Worm (Caenorhabditis elegans) whole organism, L4 larva: Measurements from ENCODE around the gene tut-1.
A peak's percentile ranks its signal among the peaks of the same experiment; 100 is the strongest.

Source experiments
- R02D3.7 ChIP-seq: fragments of 150-350 bp; sonication (generic microtip); optimal IDR thresholded peaks from 3 replicates; lab custom pipeline; 2014; ENCODE audit warnings: missing biosample characterization, missing genetic modification characterization
- ama-1 ChIP-seq: fragments of 150-350 bp; optimal IDR thresholded peaks from 2 replicates; lab custom pipeline; 2014; ENCODE audit warnings: inconsistent platforms, mixed read lengths
- ceh-82 ChIP-seq: sonication (generic microtip); optimal IDR thresholded peaks from 2 replicates; lab custom pipeline; 2017; ENCODE audit warnings: missing biosample characterization, missing genetic modification characterization
- cey-2 ChIP-seq: sonication (generic microtip); optimal IDR thresholded peaks from 3 replicates; lab custom pipeline; 2017; ENCODE audit warnings: missing genetic modification characterization, mild to moderate bottlenecking, missing compliant biosample characterization, antibody characterized with exemption, borderline replicate concordance; ENCODE audit not compliant: insufficient read depth
- dpl-1 ChIP-seq: fragments of 150-350 bp; optimal IDR thresholded peaks from 2 replicates; lab custom pipeline; 2014; ENCODE audit warnings: missing biosample characterization, missing genetic modification reagents, missing genetic modification characterization
- lin-13 ChIP-seq: fragments of 150-350 bp; optimal IDR thresholded peaks from 2 replicates; lab custom pipeline; 2014; ENCODE audit warnings: missing biosample characterization, missing genetic modification reagents, missing genetic modification characterization
- lin-29 ChIP-seq: fragments of 200-800 bp; sonication (Bioruptor generic); IDR thresholded peaks from 2 replicates; pipeline ENCODE4 v1.3.6; 2022; ENCODE audit warnings: missing genetic modification reagents, missing genetic modification characterization, missing compliant biosample characterization
- nhr-77 ChIP-seq: fragments of 150-350 bp; optimal IDR thresholded peaks from 2 replicates; lab custom pipeline; 2014; ENCODE audit warnings: missing biosample characterization, missing genetic modification characterization
- set-16 ChIP-seq: fragments of 200-800 bp; sonication (Bioruptor generic); IDR thresholded peaks from 2 replicates; pipeline ENCODE4 v1.3.6; 2022; ENCODE audit warnings: missing genetic modification reagents, missing genetic modification characterization, missing compliant biosample characterization
- snpc-4 ChIP-seq: fragments of 150-350 bp; optimal IDR thresholded peaks from 2 replicates; lab custom pipeline; 2014; ENCODE audit warnings: missing biosample characterization, missing genetic modification characterization
- unc-62 ChIP-seq, 3 experiments: fragments of 150-350 bp in 1 of 3; sonication (generic microtip); optimal IDR thresholded peaks in 2 of 3; peaks in 1 of 3; 1 replicate in 1 of 3; 2 replicates in 2 of 3; lab custom pipeline; 2014 to 2017; ENCODE audit warnings: missing biosample characterization in 3 of 3, missing genetic modification characterization in 3 of 3, missing genetic modification reagents in 3 of 3, missing genotype in 1 of 3
- zag-1 ChIP-seq: fragments of 150-350 bp; optimal IDR thresholded peaks from 2 replicates; lab custom pipeline; 2014; ENCODE audit warnings: missing biosample characterization, missing genetic modification characterization
- zip-11 ChIP-seq: fragments of 200-800 bp; sonication (Bioruptor generic); IDR thresholded peaks from 2 replicates; pipeline ENCODE4 v1.3.6; 2022; ENCODE audit warnings: missing genetic modification characterization, missing compliant biosample characterization

DNA sequence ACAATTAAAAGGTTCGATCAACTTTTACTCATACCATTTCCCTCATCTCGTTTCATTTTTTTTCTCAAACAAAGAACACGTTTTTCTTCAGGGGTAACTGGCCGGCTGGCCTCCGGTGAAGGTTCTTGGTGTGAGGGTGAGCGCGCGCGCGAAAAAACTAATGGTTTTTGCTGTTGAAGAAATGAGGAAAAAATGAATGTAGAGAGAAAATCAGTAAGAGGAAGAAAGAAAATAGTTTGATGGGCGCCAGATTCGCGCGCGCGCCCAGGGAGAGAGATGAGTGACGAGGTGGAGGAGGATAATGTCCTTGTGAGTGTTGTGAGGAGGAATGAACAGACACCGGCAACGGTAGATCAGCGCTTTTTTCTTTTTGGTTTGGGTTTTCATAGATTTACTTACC is 49.5 kb upstream of the tut-1 start:
- no peak for TF ChIP-seq snpc-4 (tag; lab: Kevin White, UChicago)
- no peak for TF ChIP-seq cey-2 (tag; lab: Kevin White, UChicago)
- 0 out of 2 replicates have a peak, but pooled peaks have one; percentile 13 for TF ChIP-seq set-16 (GFP tag; lab: Robert Waterston, UW)
- no peak for TF ChIP-seq nhr-77 (tag; lab: Kevin White, UChicago)
- TF ChIP-seq dpl-1 (GFP tag; lab: Kevin White, UChicago) = no peak
- no peak for TF ChIP-seq ceh-82 (tag; lab: Kevin White, UChicago)
- no peak for TF ChIP-seq lin-13 (GFP tag; lab: Kevin White, UChicago)
- no peak for TF ChIP-seq ama-1 (lab: Kevin White, UChicago)
- TF ChIP-seq zag-1 (tag; lab: Kevin White, UChicago) = no peak
- no peak for TF ChIP-seq lin-29
- TF ChIP-seq unc-62 (GFP tag; optimal IDR thresholded peaks at IDR 0.05 in 1 of 2; lab: Kevin White, UChicago) = peak in 1 of 2 experiments; percentile 78
- no peak for TF ChIP-seq unc-62 (tag; optimal IDR thresholded peaks at IDR 0.05; lab: Kevin White, UChicago)
- no peak for TF ChIP-seq zip-11 (GFP tag; lab: Robert Waterston, UW)
- TF ChIP-seq R02D3.7 (tag; lab: Kevin White, UChicago) = no peak
